Worm (Caenorhabditis elegans) whole organism, young adult: Measurements from ENCODE around the gene F19B6.1.

Experiments used
- Y53F4B.3 ChIP-seq: fragments of 200-800 bp; sonication (Bioruptor generic); IDR thresholded peaks from 2 replicates; pipeline ENCODE4 v1.3.6; 2022; ENCODE audit warnings: missing genetic modification reagents, missing genetic modification characterization, missing compliant biosample characterization
- lin-40 ChIP-seq: sonication (generic microtip); optimal IDR thresholded peaks from 2 replicates; lab custom pipeline; 2016; ENCODE audit warnings: missing genetic modification characterization, mild to moderate bottlenecking, missing compliant biosample characterization, missing genotype, missing genetic modification reagents
- sea-2 ChIP-seq: fragments of 200-800 bp; sonication (Bioruptor generic); IDR thresholded peaks from 2 replicates; pipeline ENCODE4 v1.3.6; 2022; ENCODE audit warnings: missing genetic modification characterization, missing compliant biosample characterization

DNA sequence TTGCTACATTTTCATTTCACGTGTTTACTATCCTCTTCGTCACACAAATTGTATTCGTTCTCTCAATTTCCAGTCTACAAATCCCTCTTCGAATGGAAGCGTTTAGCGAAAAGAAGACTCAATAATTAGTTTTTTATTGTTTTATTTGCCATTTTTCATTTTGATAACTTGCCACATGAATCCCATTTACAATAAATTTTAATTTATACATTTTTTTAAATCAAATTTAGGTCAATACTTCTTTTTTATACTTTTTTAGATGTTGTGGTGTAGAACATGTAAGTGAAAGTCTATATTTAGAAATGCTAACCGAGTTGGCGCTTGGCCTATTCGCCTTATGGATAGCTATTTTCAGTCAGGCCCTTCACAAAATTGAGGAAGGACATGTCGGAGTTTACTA, 48.2 kb downstream of the F19B6.1 start, which contains the start of gene erl-1:
- TF ChIP-seq lin-40 (tag; lab: Kevin White, UChicago) (no peak), Y53F4B.3 (GFP tag; lab: Robert Waterston, UW) (no peak), sea-2 (GFP tag; lab: Robert Waterston, UW) (no peak)
